Fruit fly (Drosophila melanogaster) whole organism, embryonic: ENCODE measurements around the gene pcm.

ENCODE experiments used
- Antp ChIP-seq: fragments of 200-800 bp; sonication (Bioruptor generic); optimal IDR thresholded peaks from 3 replicates; lab custom pipeline; 2016; ENCODE audit warnings: missing biosample characterization, missing genetic modification characterization
- Blimp-1 ChIP-seq: fragments of 200-800 bp; sonication (Bioruptor generic); optimal IDR thresholded peaks from 3 replicates; lab custom pipeline; 2018; ENCODE audit warnings: missing biosample characterization, missing genetic modification characterization, mild to moderate bottlenecking, moderate library complexity, missing genetic modification reagents
- BtbVII ChIP-seq: fragments of 200-800 bp; sonication (Bioruptor generic); optimal IDR thresholded peaks from 3 replicates; lab custom pipeline; 2017; ENCODE audit warnings: missing biosample characterization, mild to moderate bottlenecking, missing genetic modification characterization
- CG10209 ChIP-seq: fragments of 200-800 bp; sonication (Bioruptor generic); optimal IDR thresholded peaks from 3 replicates; lab custom pipeline; 2017; ENCODE audit warnings: missing biosample characterization, mild to moderate bottlenecking, missing genetic modification characterization, missing genetic modification reagents
- CG10543 ChIP-seq: fragments of 200-800 bp; sonication (Bioruptor generic); optimal IDR thresholded peaks from 3 replicates; lab custom pipeline; 2017; ENCODE audit warnings: missing biosample characterization, mild to moderate bottlenecking, missing genetic modification characterization, moderate library complexity
- CG10979 ChIP-seq: fragments of 200-800 bp; sonication (Bioruptor generic); optimal IDR thresholded peaks from 2 replicates; lab custom pipeline; 2018; ENCODE audit warnings: missing biosample characterization, mild to moderate bottlenecking, missing genetic modification characterization, moderate library complexity
- CG11560 ChIP-seq: fragments of 200-800 bp; sonication (Bioruptor generic); IDR thresholded peaks from 3 replicates; pipeline ENCODE4 v1.3.6; 2022; ENCODE audit warnings: missing biosample characterization, missing genetic modification characterization
- CG12071 ChIP-seq: fragments of 200-800 bp; sonication (Bioruptor generic); optimal IDR thresholded peaks from 3 replicates; lab custom pipeline; 2018; ENCODE audit warnings: missing biosample characterization, mild to moderate bottlenecking, missing genetic modification characterization
- CG12659 ChIP-seq: fragments of 200-800 bp; sonication (Bioruptor generic); optimal IDR thresholded peaks from 3 replicates; lab custom pipeline; 2017; ENCODE audit warnings: mild to moderate bottlenecking, missing biosample characterization, missing genetic modification reagents, missing genetic modification characterization
- CG12769 ChIP-seq: fragments of 200-800 bp; sonication (Bioruptor generic); optimal IDR thresholded peaks from 2 replicates; lab custom pipeline; 2019; ENCODE audit warnings: missing biosample characterization, mild to moderate bottlenecking, missing genetic modification characterization, moderate library complexity
- CG13296 ChIP-seq: fragments of 200-800 bp; sonication (Bioruptor generic); optimal IDR thresholded peaks from 3 replicates; lab custom pipeline; 2018; ENCODE audit warnings: missing biosample characterization, mild to moderate bottlenecking, missing genetic modification characterization
- CG13894 ChIP-seq: fragments of 200-800 bp; sonication (Bioruptor generic); optimal IDR thresholded peaks from 3 replicates; lab custom pipeline; 2018; ENCODE audit warnings: missing biosample characterization, mild to moderate bottlenecking, missing genetic modification characterization, moderate library complexity
- CG14014 ChIP-seq: fragments of 200-800 bp; sonication (Bioruptor generic); IDR thresholded peaks from 2 replicates; pipeline ENCODE4 v1.3.6; 2022; ENCODE audit warnings: missing biosample characterization, missing genetic modification characterization
- CG17328 ChIP-seq: fragments of 200-800 bp; sonication (Bioruptor generic); IDR thresholded peaks from 2 replicates; pipeline ENCODE4 v1.3.6; 2022; ENCODE audit warnings: missing biosample characterization, missing genetic modification characterization
- CG2678 ChIP-seq: fragments of 200-800 bp; sonication (Bioruptor generic); optimal IDR thresholded peaks from 3 replicates; lab custom pipeline; 2019; ENCODE audit warnings: missing biosample characterization, mild to moderate bottlenecking, missing genetic modification characterization, moderate library complexity
- CG3065 ChIP-seq: fragments of 200-800 bp; sonication (Bioruptor generic); optimal IDR thresholded peaks from 2 replicates; lab custom pipeline; 2016; ENCODE audit warnings: missing biosample characterization, missing genetic modification characterization
- CG31441 ChIP-seq: fragments of 200-800 bp; sonication (Bioruptor generic); IDR thresholded peaks from 2 replicates; pipeline ENCODE4 v1.3.6; 2022; ENCODE audit warnings: missing biosample characterization, missing genetic modification characterization
- CG3838 ChIP-seq: fragments of 200-800 bp; sonication (Bioruptor generic); optimal IDR thresholded peaks from 3 replicates; lab custom pipeline; 2016; ENCODE audit warnings: missing biosample characterization, missing genetic modification characterization
- CG5245 ChIP-seq: fragments of 200-800 bp; sonication (Bioruptor generic); optimal IDR thresholded peaks from 3 replicates; lab custom pipeline; 2016; ENCODE audit warnings: missing biosample characterization, missing genetic modification characterization
- CG6765 ChIP-seq: fragments of 200-800 bp; sonication (Bioruptor generic); optimal IDR thresholded peaks from 3 replicates; lab custom pipeline; 2017; ENCODE audit warnings: missing biosample characterization, mild to moderate bottlenecking, missing genetic modification characterization
- CG6854 ChIP-seq: fragments of 200-800 bp; sonication (Bioruptor generic); optimal IDR thresholded peaks from 3 replicates; lab custom pipeline; 2017; ENCODE audit warnings: missing biosample characterization, mild to moderate bottlenecking, missing genetic modification characterization
- D19A ChIP-seq: fragments of 200-800 bp; optimal IDR thresholded peaks from 3 replicates; lab custom pipeline; 2019; ENCODE audit warnings: missing biosample characterization, mild to moderate bottlenecking, missing genetic modification characterization, moderate library complexity
- Dad ChIP-seq: fragments of 200-800 bp; sonication (Bioruptor generic); optimal IDR thresholded peaks from 3 replicates; lab custom pipeline; 2016; ENCODE audit warnings: missing biosample characterization, missing genetic modification characterization
- Deaf1 ChIP-seq: fragments of 200-800 bp; optimal IDR thresholded peaks from 3 replicates; lab custom pipeline; 2019; ENCODE audit warnings: missing biosample characterization, mild to moderate bottlenecking, missing genetic modification characterization, moderate library complexity
- Dek ChIP-seq: fragments of 200-800 bp; sonication (Bioruptor generic); optimal IDR thresholded peaks from 3 replicates; lab custom pipeline; 2019; ENCODE audit warnings: missing biosample characterization, mild to moderate bottlenecking, missing genetic modification characterization, moderate library complexity
- Fer1 ChIP-seq: fragments of 200-800 bp; sonication (Bioruptor generic); optimal IDR thresholded peaks from 2 replicates; lab custom pipeline; 2017; ENCODE audit warnings: missing biosample characterization, mild to moderate bottlenecking, missing genetic modification characterization
- HmgZ ChIP-seq: fragments of 200-800 bp; sonication (Bioruptor generic); optimal IDR thresholded peaks from 2 replicates; lab custom pipeline; 2018; ENCODE audit warnings: missing biosample characterization, mild to moderate bottlenecking, missing genetic modification characterization
- Kr ChIP-seq: fragments of 200-800 bp; sonication (Bioruptor generic); optimal IDR thresholded peaks from 2 replicates; lab custom pipeline; 2017; ENCODE audit warnings: missing biosample characterization, mild to moderate bottlenecking, missing genetic modification characterization
- Med ChIP-seq: fragments of 200-800 bp; sonication (Bioruptor generic); peaks from one replicate; lab custom pipeline; 2016; ENCODE audit warnings: missing biosample characterization, missing genetic modification characterization, mild to moderate bottlenecking, inconsistent platforms, moderate library complexity
- Sin3A ChIP-seq: fragments of >200 bp; optimal IDR thresholded peaks from 2 replicates; lab custom pipeline; 2018
- Ssrp ChIP-seq: fragments of 200-800 bp; sonication (Bioruptor generic); optimal IDR thresholded peaks from 2 replicates; lab custom pipeline; 2018; ENCODE audit warnings: missing biosample characterization, mild to moderate bottlenecking, missing genetic modification characterization, moderate library complexity
- Xbp1 ChIP-seq: fragments of 200-800 bp; sonication (Bioruptor generic); optimal IDR thresholded peaks from 3 replicates; lab custom pipeline; 2016; ENCODE audit warnings: missing biosample characterization, mild to moderate bottlenecking, missing genetic modification characterization
- al ChIP-seq: fragments of 200-800 bp; sonication (Bioruptor generic); IDR thresholded peaks from 2 replicates; pipeline ENCODE4 v1.3.6; 2022; ENCODE audit warnings: missing biosample characterization, missing genetic modification characterization
- az2 ChIP-seq: fragments of 200-800 bp; sonication (Bioruptor generic); optimal IDR thresholded peaks from 3 replicates; lab custom pipeline; 2016; ENCODE audit warnings: missing biosample characterization, missing genetic modification characterization
- bsh ChIP-seq, 2 experiments: fragments of 200-800 bp; sonication (Bioruptor generic); optimal IDR thresholded peaks; 2 replicates each; lab custom pipeline; 2017 to 2018; ENCODE audit warnings: mild to moderate bottlenecking in 2 of 2, missing biosample characterization in 2 of 2, missing genetic modification characterization in 2 of 2, moderate library complexity in 1 of 2
- ci ChIP-seq: fragments of 200-800 bp; sonication (Bioruptor generic); IDR thresholded peaks from 3 replicates; pipeline ENCODE4 v1.3.6; 2022; ENCODE audit warnings: missing biosample characterization, missing genetic modification characterization
- cwo ChIP-seq: fragments of 200-800 bp; sonication (Bioruptor generic); optimal IDR thresholded peaks from 3 replicates; lab custom pipeline; 2017; ENCODE audit warnings: missing biosample characterization, missing genetic modification characterization, mild to moderate bottlenecking, moderate library complexity, missing genetic modification reagents
- dmrt99B ChIP-seq: fragments of 200-800 bp; sonication (Bioruptor generic); optimal IDR thresholded peaks from 2 replicates; lab custom pipeline; 2018; ENCODE audit warnings: missing biosample characterization, mild to moderate bottlenecking, missing genetic modification characterization, moderate library complexity
- fd3F ChIP-seq: fragments of 200-800 bp; sonication (Bioruptor generic); optimal IDR thresholded peaks from 2 replicates; lab custom pipeline; 2018; ENCODE audit warnings: missing biosample characterization, mild to moderate bottlenecking, missing genetic modification characterization, moderate library complexity
- lmd ChIP-seq: fragments of 200-800 bp; sonication (Bioruptor generic); IDR thresholded peaks from 2 replicates; pipeline ENCODE4 v1.3.6; 2022; ENCODE audit warnings: missing biosample characterization, missing genetic modification characterization
- mld ChIP-seq: fragments of 200-800 bp; sonication (Bioruptor generic); IDR thresholded peaks from 3 replicates; pipeline ENCODE4 v1.3.6; 2022; ENCODE audit warnings: missing biosample characterization, missing genetic modification characterization; ENCODE audit not compliant: partially characterized antibody
- oc ChIP-seq: fragments of 200-800 bp; sonication (Bioruptor generic); optimal IDR thresholded peaks from 2 replicates; lab custom pipeline; 2018; ENCODE audit warnings: missing biosample characterization, mild to moderate bottlenecking, missing genetic modification characterization, moderate library complexity
- org-1 ChIP-seq: fragments of 200-800 bp; sonication (Bioruptor generic); optimal IDR thresholded peaks from 2 replicates; lab custom pipeline; 2017; ENCODE audit warnings: missing biosample characterization, missing genetic modification characterization
- prd ChIP-seq, 3 experiments: fragments of >200 bp in 2 of 3; fragments of 200-800 bp in 1 of 3; sonication (Bioruptor generic) in 1 of 3; optimal IDR thresholded peaks in 2 of 3; IDR thresholded peaks in 1 of 3; 2 replicates in 2 of 3; 3 replicates in 1 of 3; pipeline versions ENCODE4 v1.3.6 to Lab custom; 2017 to 2022; ENCODE audit warnings: missing biosample characterization in 1 of 3, missing genetic modification characterization in 1 of 3
- sens ChIP-seq: fragments of 200-800 bp; sonication (Bioruptor generic); peaks from one replicate; lab custom pipeline; 2016; ENCODE audit warnings: missing biosample characterization, missing genetic modification characterization
- stc ChIP-seq: fragments of 200-800 bp; sonication (Bioruptor generic); IDR thresholded peaks from 2 replicates; pipeline ENCODE4 v1.3.6; 2022; ENCODE audit warnings: missing biosample characterization, missing genetic modification characterization
- sug ChIP-seq: fragments of 200-800 bp; optimal IDR thresholded peaks from 2 replicates; lab custom pipeline; 2019; ENCODE audit warnings: missing biosample characterization, mild to moderate bottlenecking, missing genetic modification characterization, moderate library complexity
- tx ChIP-seq: fragments of 200-800 bp; sonication (Bioruptor generic); optimal IDR thresholded peaks from 2 replicates; lab custom pipeline; 2016; ENCODE audit warnings: missing biosample characterization, missing genetic modification characterization
- unpg ChIP-seq: fragments of 200-800 bp; sonication (Bioruptor generic); optimal IDR thresholded peaks from 3 replicates; lab custom pipeline; 2018; ENCODE audit warnings: missing biosample characterization, mild to moderate bottlenecking, missing genetic modification characterization, moderate library complexity
- zf30C ChIP-seq: fragments of 200-800 bp; sonication (Bioruptor generic); optimal IDR thresholded peaks from 3 replicates; lab custom pipeline; 2018; ENCODE audit warnings: missing biosample characterization, mild to moderate bottlenecking, missing genetic modification characterization

The pcm gene

DNA sequence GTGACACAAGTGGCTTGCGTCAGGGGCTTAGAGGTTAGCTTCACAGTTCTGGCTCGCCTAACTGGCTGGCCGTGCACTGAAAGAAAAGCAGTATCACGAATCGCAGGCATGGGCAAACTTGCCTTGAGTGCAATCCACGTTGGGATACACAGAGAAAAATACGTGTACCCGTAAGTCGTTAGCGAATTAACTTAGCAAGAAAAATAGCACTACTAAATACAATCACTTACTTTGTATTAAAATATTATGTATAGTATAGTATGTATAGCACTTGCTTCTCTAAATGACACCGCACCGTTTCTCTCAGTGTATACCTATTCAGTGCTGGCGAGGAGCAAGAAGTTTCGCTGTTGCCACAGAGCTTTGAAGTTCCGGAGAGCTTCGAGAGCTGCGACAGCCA, 38.7 kb downstream of the pcm start (continued):
- TF ChIP-seq bsh (GFP tag; optimal IDR thresholded peaks at IDR 0.05; lab: Kevin White, UChicago) (peak in 1 of 2 experiments; percentile 37), CG10543 (GFP tag; lab: Kevin White, UChicago) (no peak), mld (GFP tag; lab: Robert Waterston, UW) (no peak), sug (tag; lab: Kevin White, UChicago) (peak; percentile 4), CG10979 (tag; lab: Kevin White, UChicago) (peak; percentile 38), Dad (GFP tag; lab: Kevin White, UChicago) (no peak), Fer1 (GFP tag; lab: Kevin White, UChicago) (peak; percentile 65), ci (GFP tag; lab: Robert Waterston, UW) (peak; percentile 56; the same call in 1 of the 3 replicates), CG3838 (no peak), cwo (GFP tag; lab: Kevin White, UChicago) (peak; percentile 42), CG3065 (no peak), D19A (tag; lab: Kevin White, UChicago) (no peak), Antp (GFP tag; lab: Kevin White, UChicago) (no peak), CG11560 (tag; lab: Robert Waterston, UW) (0 out of 3 replicates have a peak, but pooled peaks have one; percentile 17), org-1 (GFP tag; lab: Kevin White, UChicago) (peak; percentile 20), Xbp1 (peak; percentile 48), unpg (GFP tag; lab: Kevin White, UChicago) (peak; percentile 53), HmgZ (tag; lab: Kevin White, UChicago) (peak; percentile 5), fd3F (GFP tag; lab: Kevin White, UChicago) (peak; percentile 31), lmd (peak; percentile 57), CG5245 (GFP tag; lab: Kevin White, UChicago) (peak; percentile 22), CG13894 (tag; lab: Kevin White, UChicago) (no peak), Ssrp (tag; lab: Kevin White, UChicago) (peak; percentile 22), sens (peak; percentile 59), CG12659 (GFP tag; lab: Kevin White, UChicago) (peak; percentile 44), Deaf1 (tag; lab: Kevin White, UChicago) (peak; percentile 8), CG12769 (tag; lab: Kevin White, UChicago) (peak; percentile 66), CG14014 (GFP tag; lab: Robert Waterston, UW) (0 out of 2 replicates have a peak, but pooled peaks have one; percentile 36), BtbVII (GFP tag; lab: Kevin White, UChicago) (peak; percentile 41), CG2678 (tag; lab: Kevin White, UChicago) (peak; percentile 67), CG6854 (GFP tag; lab: Kevin White, UChicago) (peak; percentile 25), tx (GFP tag; lab: Kevin White, UChicago) (no peak), dmrt99B (tag; lab: Kevin White, UChicago) (peak; percentile 62), Dek (tag; lab: Kevin White, UChicago) (peak; percentile 34), prd (optimal IDR thresholded peaks at IDR 0.05; lab: Kevin White, UChicago) (no peak), prd (GFP tag; IDR thresholded peaks at IDR 0.05; lab: Robert Waterston, UW) (peak; percentile 47; the same call in 2 of the 3 replicates), CG6765 (peak; percentile 18), Med (GFP tag; lab: Kevin White, UChicago) (peak; percentile 77), Blimp-1 (GFP tag; lab: Kevin White, UChicago) (peak; percentile 37), CG17328 (GFP tag; lab: Robert Waterston, UW) (peak; percentile 30; the same call in 1 of the 2 replicates), CG31441 (GFP tag; lab: Robert Waterston, UW) (peak; percentile 51), az2 (GFP tag; lab: Kevin White, UChicago) (peak; percentile 14), Sin3A (no peak), stc (no peak), oc (tag; lab: Kevin White, UChicago) (no peak), CG10209 (GFP tag; lab: Kevin White, UChicago) (peak; percentile 29), Kr (GFP tag; lab: Kevin White, UChicago) (no peak), al (GFP tag; lab: Robert Waterston, UW) (no peak), CG13296 (peak; percentile 31), CG12071 (GFP tag; lab: Kevin White, UChicago) (peak; percentile 17), zf30C (GFP tag; lab: Kevin White, UChicago) (peak; percentile 11)
